Fruit fly (Drosophila melanogaster) whole organism, adult: ENCODE measurements around the gene Jhbp5.

ENCODE experiments used
- CG11617 ChIP-seq: fragments of 200-800 bp; sonication (Bioruptor generic); optimal IDR thresholded peaks from 2 replicates; lab custom pipeline; 2017; ENCODE audit warnings: mild to moderate bottlenecking, missing biosample characterization, missing genetic modification reagents, missing genetic modification characterization
- CG12768 ChIP-seq: fragments of 200-800 bp; sonication (Bioruptor generic); optimal IDR thresholded peaks from 2 replicates; lab custom pipeline; 2017; ENCODE audit warnings: missing biosample characterization, missing genetic modification characterization, mild to moderate bottlenecking, moderate library complexity, missing genetic modification reagents
- CG14711 ChIP-seq: fragments of 200-800 bp; sonication (Bioruptor generic); optimal IDR thresholded peaks from 2 replicates; lab custom pipeline; 2018; ENCODE audit warnings: missing biosample characterization, mild to moderate bottlenecking, missing genetic modification characterization, moderate library complexity
- CG1620 ChIP-seq: fragments of 200-800 bp; sonication (Bioruptor generic); optimal IDR thresholded peaks from 2 replicates; lab custom pipeline; 2016; ENCODE audit warnings: missing biosample characterization, missing genetic modification characterization
- CG33017 ChIP-seq: fragments of 200-800 bp; sonication (Bioruptor generic); optimal IDR thresholded peaks from 2 replicates; lab custom pipeline; 2018; ENCODE audit warnings: missing biosample characterization, mild to moderate bottlenecking, missing genetic modification characterization, moderate library complexity
- CG5204 ChIP-seq: fragments of 200-800 bp; sonication (Bioruptor generic); optimal IDR thresholded peaks from 2 replicates; lab custom pipeline; 2016; ENCODE audit warnings: missing biosample characterization, missing genetic modification characterization
- CG7045 ChIP-seq: fragments of 200-800 bp; sonication (Bioruptor generic); optimal IDR thresholded peaks from 2 replicates; lab custom pipeline; 2017; ENCODE audit warnings: missing biosample characterization, mild to moderate bottlenecking, missing genetic modification characterization
- CG7101 ChIP-seq: fragments of 200-800 bp; sonication (Bioruptor generic); optimal IDR thresholded peaks from 2 replicates; lab custom pipeline; 2018; ENCODE audit warnings: missing biosample characterization, mild to moderate bottlenecking, missing genetic modification characterization, moderate library complexity
- Clk ChIP-seq: fragments of 200-800 bp; sonication (Bioruptor generic); optimal IDR thresholded peaks from 2 replicates; lab custom pipeline; 2017; ENCODE audit warnings: missing biosample characterization, missing genetic modification characterization
- Crg-1 ChIP-seq: fragments of 200-800 bp; sonication (Bioruptor generic); optimal IDR thresholded peaks from 2 replicates; lab custom pipeline; 2016; ENCODE audit warnings: missing biosample characterization, missing genetic modification characterization
- Hr96 ChIP-seq: fragments of 200-800 bp; sonication (Bioruptor generic); optimal IDR thresholded peaks from 2 replicates; lab custom pipeline; 2016; ENCODE audit warnings: missing biosample characterization, missing genetic modification characterization
- Mnt ChIP-seq: fragments of 200-800 bp; sonication (Bioruptor generic); optimal IDR thresholded peaks from 2 replicates; lab custom pipeline; 2016; ENCODE audit warnings: missing biosample characterization, mild to moderate bottlenecking, missing genetic modification characterization
- bab1 ChIP-seq: fragments of 200-800 bp; sonication (Bioruptor generic); optimal IDR thresholded peaks from 3 replicates; lab custom pipeline; 2019; ENCODE audit warnings: missing biosample characterization, mild to moderate bottlenecking, missing genetic modification characterization, moderate library complexity
- cic ChIP-seq: fragments of 200-800 bp; sonication (Bioruptor generic); optimal IDR thresholded peaks from 2 replicates; lab custom pipeline; 2017; ENCODE audit warnings: missing biosample characterization, mild to moderate bottlenecking, missing genetic modification characterization, moderate library complexity
- cnc ChIP-seq, 2 experiments: fragments of >200 bp; optimal IDR thresholded peaks; 2 replicates each; lab custom pipeline; 2017
- kay ChIP-seq: fragments of 200-800 bp; sonication (Bioruptor generic); peaks from one replicate; lab custom pipeline; 2016; ENCODE audit warnings: missing biosample characterization, missing genetic modification characterization, borderline replicate concordance
- ovo ChIP-seq: fragments of 200-800 bp; sonication (Bioruptor generic); optimal IDR thresholded peaks from 2 replicates; lab custom pipeline; 2016; ENCODE audit warnings: missing biosample characterization, missing genetic modification characterization
- pad ChIP-seq: fragments of 200-800 bp; sonication (Bioruptor generic); optimal IDR thresholded peaks from 3 replicates; lab custom pipeline; 2017; ENCODE audit warnings: missing biosample characterization, missing genetic modification characterization, mild to moderate bottlenecking, moderate library complexity, missing genetic modification reagents
- tj ChIP-seq: fragments of 200-800 bp; sonication (Bioruptor generic); optimal IDR thresholded peaks from 3 replicates; lab custom pipeline; 2017; ENCODE audit warnings: missing biosample characterization, mild to moderate bottlenecking, missing genetic modification characterization, moderate library complexity
- toe ChIP-seq: fragments of 200-800 bp; sonication (Bioruptor generic); optimal IDR thresholded peaks from 2 replicates; lab custom pipeline; 2016; ENCODE audit warnings: missing biosample characterization, missing genetic modification characterization

Jhbp5 gene

dm6 chr3R:16040925-16041324, 5.0 kb downstream of the Jhbp5 start:
- TF ChIP-seq Clk (GFP tag; lab: Kevin White, UChicago) (no peak), cic (no peak), bab1 (GFP tag; lab: Kevin White, UChicago) (no peak), Mnt (GFP tag; lab: Kevin White, UChicago) (no peak), Crg-1 (GFP tag; lab: Kevin White, UChicago) (no peak), CG11617 (GFP tag; lab: Kevin White, UChicago) (no peak), cnc (optimal IDR thresholded peaks at IDR 0.05; lab: Kevin White, UChicago) (no peak), Hr96 (GFP tag; lab: Kevin White, UChicago) (no peak), CG1620 (GFP tag; lab: Kevin White, UChicago) (no peak), ovo (GFP tag; lab: Kevin White, UChicago) (no peak), CG5204 (GFP tag; lab: Kevin White, UChicago) (no peak), tj (no peak)

dm6 chr3R:16039557-16039956, 6.4 kb downstream of the Jhbp5 start:
- no peak for TF ChIP-seq Mnt (GFP tag; lab: Kevin White, UChicago)

dm6 chr3R:16038049-16038448, 7.9 kb downstream of the Jhbp5 start:
- TF ChIP-seq CG14711 (no peak), Mnt (GFP tag; lab: Kevin White, UChicago) (no peak), pad (GFP tag; lab: Kevin White, UChicago) (no peak), cic (no peak), Crg-1 (GFP tag; lab: Kevin White, UChicago) (no peak), bab1 (GFP tag; lab: Kevin White, UChicago) (no peak), CG1620 (GFP tag; lab: Kevin White, UChicago) (no peak)

- TF ChIP-seq ovo (GFP tag; lab: Kevin White, UChicago) (no peak), CG7101 (no peak), Crg-1 (GFP tag; lab: Kevin White, UChicago) (no peak), Clk (GFP tag; lab: Kevin White, UChicago) (no peak), cic (no peak), CG33017 (no peak), bab1 (GFP tag; lab: Kevin White, UChicago) (no peak), toe (GFP tag; lab: Kevin White, UChicago) (no peak), CG1620 (GFP tag; lab: Kevin White, UChicago) (no peak), CG14711 (no peak), CG7045 (no peak)
Observed at dm6 chr3R:16034186-16034585, 11.7 kb downstream of the Jhbp5 start.

DNA sequence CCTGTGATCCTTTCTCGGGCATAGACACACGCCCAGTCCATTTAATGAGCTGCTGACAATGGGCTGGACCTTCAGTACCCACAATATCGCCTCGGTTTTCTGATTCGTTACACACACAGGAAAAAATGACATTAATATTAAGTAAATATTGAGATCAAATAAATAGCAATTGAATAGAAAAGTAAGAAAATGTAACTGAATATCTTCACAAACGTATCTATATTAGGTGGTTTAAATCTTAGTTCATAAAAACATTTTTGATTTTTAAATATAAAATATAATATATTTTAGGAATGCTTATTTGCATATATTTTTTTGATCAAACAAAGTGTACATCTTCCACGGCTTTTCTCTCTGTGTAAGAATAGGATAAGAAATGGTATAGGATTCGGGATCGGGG, 12.2 kb downstream of the Jhbp5 start:
- TF ChIP-seq tj = no peak
- TF ChIP-seq toe (GFP tag; lab: Kevin White, UChicago) = no peak
- no peak for TF ChIP-seq Clk (GFP tag; lab: Kevin White, UChicago)
- no peak for TF ChIP-seq CG5204 (GFP tag; lab: Kevin White, UChicago)
- TF ChIP-seq CG14711 = no peak
- no peak for TF ChIP-seq bab1 (GFP tag; lab: Kevin White, UChicago)
- TF ChIP-seq pad (GFP tag; lab: Kevin White, UChicago) = no peak

DNA sequence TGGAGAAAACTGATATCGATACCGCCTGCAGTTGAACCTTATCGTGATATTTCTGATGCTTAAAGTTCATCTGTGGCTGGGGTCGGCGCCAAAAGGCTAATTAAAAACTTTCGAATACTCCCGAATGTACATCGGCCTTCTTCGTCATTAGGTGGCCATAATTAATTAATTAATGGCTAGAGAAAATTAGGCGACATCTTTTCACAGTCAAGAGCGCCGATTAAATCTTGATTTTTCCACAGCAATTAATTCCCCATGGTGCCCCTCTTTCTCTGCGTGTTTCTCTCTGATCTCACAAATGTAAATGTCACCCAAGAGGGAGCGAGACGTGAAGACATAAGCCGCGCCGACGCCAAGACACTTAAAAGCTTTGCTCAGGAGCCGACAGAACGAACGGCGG, 15.5 kb downstream of the Jhbp5 start:
- TF ChIP-seq CG7045 = no peak
- no peak for TF ChIP-seq Clk (GFP tag; lab: Kevin White, UChicago)
- no peak for TF ChIP-seq bab1 (GFP tag; lab: Kevin White, UChicago)
- no peak for TF ChIP-seq CG7101
- no peak for TF ChIP-seq CG5204 (GFP tag; lab: Kevin White, UChicago)
- no peak for TF ChIP-seq pad (GFP tag; lab: Kevin White, UChicago)
- TF ChIP-seq kay (GFP tag; lab: Kevin White, UChicago) = no peak
- TF ChIP-seq Hr96 (GFP tag; lab: Kevin White, UChicago) = no peak
- no peak for TF ChIP-seq Crg-1 (GFP tag; lab: Kevin White, UChicago)
- TF ChIP-seq CG14711 = no peak
- no peak for TF ChIP-seq CG1620 (GFP tag; lab: Kevin White, UChicago)
- TF ChIP-seq ovo (GFP tag; lab: Kevin White, UChicago) = no peak
- TF ChIP-seq cic = no peak
- TF ChIP-seq toe (GFP tag; lab: Kevin White, UChicago) = no peak
- TF ChIP-seq cnc (optimal IDR thresholded peaks at IDR 0.05; lab: Kevin White, UChicago) = no peak
- TF ChIP-seq CG11617 (GFP tag; lab: Kevin White, UChicago) = no peak
- TF ChIP-seq CG12768 (GFP tag; lab: Kevin White, UChicago) = no peak
- no peak for TF ChIP-seq Mnt (GFP tag; lab: Kevin White, UChicago)
- no peak for TF ChIP-seq tj
- no peak for TF ChIP-seq CG33017

dm6 chr3R:16029584-16029983, 16.3 kb downstream of the Jhbp5 start:
- TF ChIP-seq toe (GFP tag; lab: Kevin White, UChicago) (no peak), CG5204 (GFP tag; lab: Kevin White, UChicago) (no peak), cic (no peak), tj (no peak), Mnt (GFP tag; lab: Kevin White, UChicago) (no peak), Crg-1 (GFP tag; lab: Kevin White, UChicago) (no peak), bab1 (GFP tag; lab: Kevin White, UChicago) (no peak), kay (GFP tag; lab: Kevin White, UChicago) (no peak), CG7045 (no peak), CG12768 (GFP tag; lab: Kevin White, UChicago) (no peak), CG7101 (no peak), ovo (GFP tag; lab: Kevin White, UChicago) (no peak), Hr96 (GFP tag; lab: Kevin White, UChicago) (no peak), CG33017 (no peak), CG14711 (no peak)
